Worm (Caenorhabditis elegans) whole organism, L3 larva: ENCODE results near the gene bath-4.

Source experiments
- aly-2 ChIP-seq: fragments of 150-350 bp; optimal IDR thresholded peaks from 2 replicates; lab custom pipeline; 2014; ENCODE audit warnings: missing biosample characterization, missing genetic modification characterization
- ama-1 ChIP-seq: fragments of 150-350 bp; optimal IDR thresholded peaks from 2 replicates; lab custom pipeline; 2018
- egl-27 ChIP-seq: sonication (generic microtip); optimal IDR thresholded peaks from 4 replicates; lab custom pipeline; 2017; ENCODE audit warnings: missing biosample characterization, missing genetic modification reagents, missing genetic modification characterization
- fkh-2 ChIP-seq: fragments of 150-350 bp; optimal IDR thresholded peaks from 2 replicates; lab custom pipeline; 2014; ENCODE audit warnings: missing biosample characterization, missing genetic modification reagents, missing genetic modification characterization
- jun-1 ChIP-seq: fragments of 150-350 bp; optimal IDR thresholded peaks from 2 replicates; lab custom pipeline; 2014; ENCODE audit warnings: missing biosample characterization, missing genetic modification reagents, missing genetic modification characterization
- mdl-1 ChIP-seq: fragments of 150-350 bp; optimal IDR thresholded peaks from 2 replicates; lab custom pipeline; 2014; ENCODE audit warnings: missing biosample characterization, missing genetic modification characterization
- nhr-25 ChIP-seq: sonication (generic microtip); optimal IDR thresholded peaks from 2 replicates; lab custom pipeline; 2017; ENCODE audit warnings: missing biosample characterization, missing genetic modification characterization
- nhr-76 ChIP-seq: fragments of 150-350 bp; sonication (generic microtip); optimal IDR thresholded peaks from 5 replicates; lab custom pipeline; 2014; ENCODE audit warnings: missing biosample characterization, missing genetic modification characterization
- pha-4 ChIP-seq: fragments of 150-350 bp; optimal IDR thresholded peaks from 2 replicates; lab custom pipeline; 2014; ENCODE audit warnings: missing biosample characterization, missing genetic modification reagents, missing genetic modification characterization
- skn-1 ChIP-seq: fragments of 150-350 bp; optimal IDR thresholded peaks from 2 replicates; lab custom pipeline; 2014; ENCODE audit warnings: missing biosample characterization, missing genetic modification characterization
- snpc-4 ChIP-seq: fragments of 150-350 bp; optimal IDR thresholded peaks from 2 replicates; lab custom pipeline; 2014; ENCODE audit warnings: missing biosample characterization, missing genetic modification characterization
- tbx-2 ChIP-seq: sonication (generic microtip); optimal IDR thresholded peaks from 2 replicates; lab custom pipeline; 2016; ENCODE audit warnings: mild to moderate bottlenecking, missing genetic modification characterization, missing compliant biosample characterization
- unc-62 ChIP-seq: fragments of 150-350 bp; sonication (generic microtip); optimal IDR thresholded peaks from 4 replicates; lab custom pipeline; 2014; ENCODE audit warnings: missing biosample characterization, missing genetic modification reagents, missing genetic modification characterization

DNA sequence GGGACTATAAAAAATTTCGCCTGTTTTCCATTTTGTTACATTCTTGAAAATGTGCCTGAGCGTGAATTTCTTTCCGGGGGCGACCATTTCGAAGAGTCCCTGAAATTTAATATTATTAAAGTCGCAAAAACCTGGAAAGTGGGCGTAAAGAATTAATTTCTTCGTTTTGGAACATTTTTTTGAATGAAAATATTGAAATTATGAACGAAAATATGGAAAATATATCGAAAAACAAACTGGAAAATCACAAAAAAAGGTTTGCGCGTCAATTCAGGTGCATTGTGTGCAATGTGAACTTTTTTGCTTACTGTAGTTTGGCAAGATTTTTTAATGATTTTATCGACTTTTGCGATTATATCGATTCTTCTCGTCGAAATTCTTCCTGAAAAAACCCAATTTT, 3.3 kb upstream of the bath-4 start, which contains the start of gene bath-7:
- TF ChIP-seq snpc-4 (tag; lab: Kevin White, UChicago), result no peak
- TF ChIP-seq mdl-1 (tag; lab: Kevin White, UChicago), result no peak
- no peak for TF ChIP-seq egl-27
- TF ChIP-seq unc-62 (GFP tag; lab: Kevin White, UChicago), result no peak
- TF ChIP-seq tbx-2, result no peak
- no peak for TF ChIP-seq pha-4 (tag; lab: Kevin White, UChicago)
- TF ChIP-seq skn-1 (tag; lab: Kevin White, UChicago), result no peak
- no peak for TF ChIP-seq fkh-2 (tag; lab: Kevin White, UChicago)
- TF ChIP-seq aly-2 (tag; lab: Kevin White, UChicago), result no peak
- TF ChIP-seq jun-1 (tag; lab: Kevin White, UChicago), result no peak
- no peak for TF ChIP-seq ama-1 (lab: Kevin White, UChicago)
- no peak for TF ChIP-seq nhr-76 (tag; lab: Kevin White, UChicago)
- no peak for TF ChIP-seq nhr-25 (tag; lab: Kevin White, UChicago)
